Fruit fly (Drosophila melanogaster) whole organism, embryonic: ENCODE measurements around the gene Ldaf1.

Experiments
- B-H2 ChIP-seq: fragments of 200-800 bp; sonication (Bioruptor generic); optimal IDR thresholded peaks from 2 replicates; lab custom pipeline; 2018; ENCODE audit warnings: missing biosample characterization, mild to moderate bottlenecking, missing genetic modification characterization
- CG10431 ChIP-seq: fragments of 200-800 bp; sonication (Bioruptor generic); optimal IDR thresholded peaks from 3 replicates; lab custom pipeline; 2018; ENCODE audit warnings: missing biosample characterization, mild to moderate bottlenecking, missing genetic modification characterization
- CG11085 ChIP-seq: fragments of 200-800 bp; sonication (Bioruptor generic); IDR thresholded peaks from 2 replicates; pipeline ENCODE4 v1.3.6; 2022; ENCODE audit warnings: missing biosample characterization, missing genetic modification characterization
- CG12236 ChIP-seq: fragments of 200-800 bp; sonication (Bioruptor generic); optimal IDR thresholded peaks from 2 replicates; lab custom pipeline; 2016; ENCODE audit warnings: missing biosample characterization, missing genetic modification characterization
- CG13296 ChIP-seq: fragments of 200-800 bp; sonication (Bioruptor generic); optimal IDR thresholded peaks from 3 replicates; lab custom pipeline; 2018; ENCODE audit warnings: missing biosample characterization, mild to moderate bottlenecking, missing genetic modification characterization
- CG13424 ChIP-seq: fragments of 200-800 bp; sonication (Bioruptor generic); optimal IDR thresholded peaks from 2 replicates; lab custom pipeline; 2019; ENCODE audit warnings: missing biosample characterization, mild to moderate bottlenecking, missing genetic modification characterization, moderate library complexity
- CG1529 ChIP-seq: fragments of 200-800 bp; sonication (Bioruptor generic); optimal IDR thresholded peaks from 3 replicates; lab custom pipeline; 2018; ENCODE audit warnings: missing biosample characterization, missing genetic modification characterization
- CG17328 ChIP-seq: fragments of 200-800 bp; sonication (Bioruptor generic); IDR thresholded peaks from 2 replicates; pipeline ENCODE4 v1.3.6; 2022; ENCODE audit warnings: missing biosample characterization, missing genetic modification characterization
- CG17802 ChIP-seq: fragments of 200-800 bp; sonication (Bioruptor generic); optimal IDR thresholded peaks from 2 replicates; lab custom pipeline; 2018; ENCODE audit warnings: missing biosample characterization, mild to moderate bottlenecking, missing genetic modification characterization, moderate library complexity
- CG18011 ChIP-seq: fragments of 200-800 bp; sonication (Bioruptor generic); optimal IDR thresholded peaks from 2 replicates; lab custom pipeline; 2017; ENCODE audit warnings: missing biosample characterization, missing genetic modification characterization, mild to moderate bottlenecking, moderate library complexity, missing genotype
- CG18262 ChIP-seq: fragments of 200-800 bp; optimal IDR thresholded peaks from 3 replicates; lab custom pipeline; 2019; ENCODE audit warnings: missing biosample characterization, mild to moderate bottlenecking, missing genetic modification characterization, moderate library complexity
- CG2712 ChIP-seq: fragments of 200-800 bp; optimal IDR thresholded peaks from 3 replicates; lab custom pipeline; 2019; ENCODE audit warnings: missing biosample characterization, mild to moderate bottlenecking, missing genetic modification characterization, moderate library complexity
- CG4730 ChIP-seq: fragments of 200-800 bp; sonication (Bioruptor generic); IDR thresholded peaks from 2 replicates; pipeline ENCODE4 v1.3.6; 2022; ENCODE audit warnings: missing biosample characterization, missing genetic modification characterization
- CG7556 ChIP-seq: fragments of 200-800 bp; sonication (Bioruptor generic); optimal IDR thresholded peaks from 2 replicates; lab custom pipeline; 2017; ENCODE audit warnings: missing biosample characterization, mild to moderate bottlenecking, missing genetic modification characterization
- Drgx ChIP-seq: fragments of 200-800 bp; sonication (Bioruptor generic); IDR thresholded peaks from 2 replicates; pipeline ENCODE4 v1.3.6; 2022; ENCODE audit warnings: missing biosample characterization, missing genetic modification characterization
- Fer3 ChIP-seq: fragments of 200-800 bp; sonication (Bioruptor generic); optimal IDR thresholded peaks from 2 replicates; lab custom pipeline; 2018; ENCODE audit warnings: missing biosample characterization, mild to moderate bottlenecking, missing genetic modification characterization, moderate library complexity
- GATAe ChIP-seq: fragments of 200-800 bp; sonication (Bioruptor generic); conservative IDR thresholded peaks from 2 replicates; pipeline ENCODE4 v1.3.6; 2022; ENCODE audit warnings: missing biosample characterization, missing genetic modification characterization
- HLHmδ ChIP-seq: fragments of 200-800 bp; sonication (Bioruptor generic); optimal IDR thresholded peaks from 2 replicates; lab custom pipeline; 2018; ENCODE audit warnings: missing biosample characterization, mild to moderate bottlenecking, missing genetic modification characterization, moderate library complexity
- HmgD ChIP-seq: fragments of 200-800 bp; sonication (Bioruptor generic); optimal IDR thresholded peaks from 3 replicates; lab custom pipeline; 2016; ENCODE audit warnings: missing biosample characterization, missing genetic modification characterization
- Hsf ChIP-seq: fragments of 200-800 bp; sonication (Bioruptor generic); optimal IDR thresholded peaks from 3 replicates; lab custom pipeline; 2016; ENCODE audit warnings: missing biosample characterization, missing genetic modification characterization
- Lhr ChIP-seq: fragments of 200-800 bp; sonication (Bioruptor generic); optimal IDR thresholded peaks from 3 replicates; lab custom pipeline; 2017; ENCODE audit warnings: mild to moderate bottlenecking, missing biosample characterization, missing genetic modification reagents, missing genetic modification characterization
- MESR4 ChIP-seq: fragments of 200-800 bp; sonication (Bioruptor generic); optimal IDR thresholded peaks from 2 replicates; lab custom pipeline; 2018; ENCODE audit warnings: missing biosample characterization, mild to moderate bottlenecking, missing genetic modification characterization, moderate library complexity
- Max ChIP-seq: fragments of 200-800 bp; sonication (Bioruptor generic); optimal IDR thresholded peaks from 2 replicates; lab custom pipeline; 2016; ENCODE audit warnings: missing biosample characterization, mild to moderate bottlenecking, missing genetic modification characterization
- Mes4 ChIP-seq: fragments of 200-800 bp; sonication (Bioruptor generic); optimal IDR thresholded peaks from 2 replicates; lab custom pipeline; 2016; ENCODE audit warnings: missing biosample characterization, missing genetic modification characterization
- NfI ChIP-seq: fragments of 200-800 bp; sonication (Bioruptor generic); optimal IDR thresholded peaks from 3 replicates; lab custom pipeline; 2018; ENCODE audit warnings: missing biosample characterization, mild to moderate bottlenecking, missing genetic modification characterization, moderate library complexity
- Oaz ChIP-seq: fragments of 200-800 bp; sonication (Bioruptor generic); IDR thresholded peaks from 2 replicates; pipeline ENCODE4 v1.3.6; 2022; ENCODE audit warnings: missing biosample characterization, missing genetic modification characterization
- Stat92E ChIP-seq, 3 experiments: fragments of >200 bp in 2 of 3; fragments of 200-800 bp in 1 of 3; sonication (Bioruptor generic) in 1 of 3; optimal IDR thresholded peaks; 2 replicates each; lab custom pipeline; 2017 to 2019; ENCODE audit warnings: missing biosample characterization in 3 of 3, missing genetic modification characterization in 3 of 3, mild to moderate bottlenecking in 1 of 3, moderate library complexity in 1 of 3
- Vsx1 ChIP-seq: fragments of 200-800 bp; sonication (Bioruptor generic); optimal IDR thresholded peaks from 2 replicates; lab custom pipeline; 2017; ENCODE audit warnings: missing biosample characterization, mild to moderate bottlenecking, missing genetic modification characterization, missing genetic modification reagents
- ab ChIP-seq: fragments of 200-800 bp; sonication (Bioruptor generic); optimal IDR thresholded peaks from 2 replicates; lab custom pipeline; 2016; ENCODE audit warnings: missing biosample characterization, missing genetic modification characterization
- ash1 ChIP-seq: fragments of 200-800 bp; sonication (Bioruptor generic); optimal IDR thresholded peaks from 2 replicates; lab custom pipeline; 2018; ENCODE audit warnings: missing biosample characterization, mild to moderate bottlenecking, missing genetic modification characterization
- croc ChIP-seq: fragments of 200-800 bp; sonication (Bioruptor generic); conservative IDR thresholded peaks from 3 replicates; pipeline ENCODE4 v1.3.6; 2022; ENCODE audit warnings: missing biosample characterization, missing genetic modification characterization
- crp ChIP-seq, 2 experiments: fragments of 200-800 bp; sonication (Bioruptor generic); optimal IDR thresholded peaks; 2 replicates in 1 of 2; 3 replicates in 1 of 2; lab custom pipeline; 2017; ENCODE audit warnings: missing biosample characterization in 2 of 2, missing genetic modification characterization in 2 of 2, mild to moderate bottlenecking in 1 of 2, moderate library complexity in 1 of 2
- fd3F ChIP-seq: fragments of 200-800 bp; sonication (Bioruptor generic); optimal IDR thresholded peaks from 2 replicates; lab custom pipeline; 2018; ENCODE audit warnings: missing biosample characterization, mild to moderate bottlenecking, missing genetic modification characterization, moderate library complexity
- grau ChIP-seq: fragments of 200-800 bp; optimal IDR thresholded peaks from 3 replicates; lab custom pipeline; 2019; ENCODE audit warnings: missing biosample characterization, mild to moderate bottlenecking, missing genetic modification characterization, moderate library complexity
- gsb ChIP-seq: fragments of 200-800 bp; sonication (Bioruptor generic); IDR thresholded peaks from 2 replicates; pipeline ENCODE4 v1.3.6; 2022; ENCODE audit warnings: missing biosample characterization, missing genetic modification characterization
- her ChIP-seq: fragments of 200-800 bp; sonication (Bioruptor generic); optimal IDR thresholded peaks from 2 replicates; lab custom pipeline; 2016; ENCODE audit warnings: missing biosample characterization, missing genetic modification characterization
- kay ChIP-seq: fragments of 200-800 bp; sonication (Bioruptor generic); optimal IDR thresholded peaks from 2 replicates; lab custom pipeline; 2016; ENCODE audit warnings: missing biosample characterization, missing genetic modification characterization
- luna ChIP-seq: fragments of 200-800 bp; sonication (Bioruptor generic); optimal IDR thresholded peaks from 2 replicates; lab custom pipeline; 2016; ENCODE audit warnings: missing biosample characterization, missing genetic modification characterization
- mirr ChIP-seq: fragments of 200-800 bp; sonication (Bioruptor generic); optimal IDR thresholded peaks from 3 replicates; lab custom pipeline; 2018; ENCODE audit warnings: missing biosample characterization, mild to moderate bottlenecking, missing genetic modification characterization
- odd ChIP-seq: fragments of 200-800 bp; sonication (Bioruptor generic); optimal IDR thresholded peaks from 2 replicates; lab custom pipeline; 2017; ENCODE audit warnings: missing biosample characterization, mild to moderate bottlenecking, missing genetic modification characterization
- pb ChIP-seq: fragments of 200-800 bp; sonication (Bioruptor generic); optimal IDR thresholded peaks from 3 replicates; lab custom pipeline; 2016; ENCODE audit warnings: missing biosample characterization, missing genetic modification characterization
- phol ChIP-seq: fragments of 200-800 bp; sonication (Bioruptor generic); optimal IDR thresholded peaks from 3 replicates; lab custom pipeline; 2018; ENCODE audit warnings: missing biosample characterization, mild to moderate bottlenecking, missing genetic modification characterization, moderate library complexity
- prd ChIP-seq, 3 experiments: fragments of >200 bp in 2 of 3; fragments of 200-800 bp in 1 of 3; sonication (Bioruptor generic) in 1 of 3; optimal IDR thresholded peaks in 2 of 3; IDR thresholded peaks in 1 of 3; 2 replicates in 2 of 3; 3 replicates in 1 of 3; pipeline versions ENCODE4 v1.3.6 to Lab custom; 2017 to 2022; ENCODE audit warnings: missing biosample characterization in 1 of 3, missing genetic modification characterization in 1 of 3
- pzg ChIP-seq: fragments of 200-800 bp; sonication (Bioruptor generic); optimal IDR thresholded peaks from 3 replicates; lab custom pipeline; 2018; ENCODE audit warnings: missing biosample characterization, mild to moderate bottlenecking, missing genetic modification characterization, moderate library complexity
- ranshi ChIP-seq: fragments of 200-800 bp; sonication (Bioruptor generic); IDR thresholded peaks from 2 replicates; pipeline ENCODE4 v1.3.6; 2022; ENCODE audit warnings: missing biosample characterization, missing genetic modification characterization
- rib ChIP-seq: fragments of 200-800 bp; sonication (Bioruptor generic); IDR thresholded peaks from 2 replicates; pipeline ENCODE4 v1.3.6; 2022; ENCODE audit warnings: missing biosample characterization, missing genetic modification characterization
- ro ChIP-seq: fragments of 200-800 bp; sonication (Bioruptor generic); IDR thresholded peaks from 2 replicates; pipeline ENCODE4 v1.3.6; 2022; ENCODE audit warnings: missing biosample characterization, missing genetic modification characterization
- sens ChIP-seq: fragments of 200-800 bp; sonication (Bioruptor generic); peaks from one replicate; lab custom pipeline; 2016; ENCODE audit warnings: missing biosample characterization, missing genetic modification characterization
- slbo ChIP-seq: fragments of 200-800 bp; sonication (Bioruptor generic); IDR thresholded peaks from 2 replicates; pipeline ENCODE4 v1.3.6; 2022; ENCODE audit warnings: missing biosample characterization, missing genetic modification characterization

The Ldaf1 gene

DNA sequence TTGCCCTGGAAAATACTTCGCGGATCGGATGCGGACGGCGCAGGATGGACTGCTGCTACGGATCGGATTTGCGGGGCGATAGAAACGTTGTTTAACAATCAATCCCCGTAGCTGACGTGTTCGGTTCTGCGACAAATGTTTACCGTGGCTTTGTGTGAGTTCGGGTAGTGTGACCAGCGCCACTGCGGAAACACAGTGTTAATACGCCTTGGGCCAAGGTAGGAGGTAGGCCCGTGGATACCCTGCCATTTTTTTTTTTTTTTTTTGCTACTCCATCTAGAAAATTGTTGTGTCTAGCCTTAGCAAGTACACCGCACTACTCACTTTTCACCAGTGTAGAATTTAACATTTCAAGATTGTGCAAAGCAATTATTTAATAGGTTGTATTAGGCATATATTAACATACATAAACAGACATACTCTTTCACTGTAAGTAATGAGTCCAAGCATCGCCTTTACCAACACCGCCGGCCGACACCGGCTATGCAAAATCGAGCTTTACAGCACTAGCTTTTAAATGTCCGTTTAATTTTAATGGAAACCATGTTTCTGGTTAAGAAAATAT is 40.0 kb downstream of the Ldaf1 start, which contains the start of gene deltaCOP (continued):
- TF ChIP-seq ro (peak; percentile 31; the same call in 1 of the 2 replicates), HmgD (peak; percentile 92), ranshi (GFP tag; lab: Robert Waterston, UW) (peak; percentile 70; the same call in 1 of the 2 replicates), CG17328 (peak; percentile 70), gsb (GFP tag; lab: Robert Waterston, UW) (peak; percentile 61), slbo (peak; percentile 91), CG11085 (GFP tag; lab: Robert Waterston, UW) (peak; percentile 71), sens (GFP tag; lab: Kevin White, UChicago) (peak; percentile 98), CG13424 (peak; percentile 70), fd3F (GFP tag; lab: Kevin White, UChicago) (peak; percentile 62), GATAe (GFP tag; lab: Robert Waterston, UW) (no peak; the same call in 1 of the 2 replicates), Lhr (GFP tag; lab: Kevin White, UChicago) (peak; percentile 30), crp (GFP tag; optimal IDR thresholded peaks at IDR 0.05; lab: Kevin White, UChicago) (peak in 1 of 2 experiments; percentile 35), prd (optimal IDR thresholded peaks at IDR 0.05; lab: Kevin White, UChicago) (no peak), prd (GFP tag; IDR thresholded peaks at IDR 0.05; lab: Robert Waterston, UW) (peak; percentile 90), odd (GFP tag; lab: Kevin White, UChicago) (no peak), CG17802 (tag; lab: Kevin White, UChicago) (no peak), Vsx1 (GFP tag; lab: Kevin White, UChicago) (no peak), pb (GFP tag; lab: Kevin White, UChicago) (peak; percentile 82), CG1529 (GFP tag; lab: Kevin White, UChicago) (no peak), HLHmδ (no peak), CG13296 (GFP tag; lab: Kevin White, UChicago) (peak; percentile 72), phol (tag; lab: Kevin White, UChicago) (peak; percentile 84), kay (peak; percentile 78), CG2712 (tag; lab: Kevin White, UChicago) (peak; percentile 74), croc (GFP tag; lab: Robert Waterston, UW) (peak; percentile 71), Mes4 (GFP tag; lab: Kevin White, UChicago) (peak; percentile 84), rib (peak; percentile 75), luna (peak; percentile 89), Oaz (GFP tag; lab: Robert Waterston, UW) (peak; percentile 62), Hsf (GFP tag; lab: Kevin White, UChicago) (peak; percentile 92), MESR4 (peak; percentile 76), CG7556 (GFP tag; lab: Kevin White, UChicago) (peak; percentile 77), NfI (GFP tag; lab: Kevin White, UChicago) (peak; percentile 79), Max (GFP tag; lab: Kevin White, UChicago) (peak; percentile 88), CG18262 (tag; lab: Kevin White, UChicago) (peak; percentile 76), Drgx (GFP tag; lab: Robert Waterston, UW) (peak; percentile 77), mirr (no peak), CG4730 (GFP tag; lab: Robert Waterston, UW) (peak; percentile 69), Stat92E (GFP tag; optimal IDR thresholded peaks at IDR 0.05; lab: Kevin White, UChicago) (no peak), grau (peak; percentile 83), CG18011 (GFP tag; lab: Kevin White, UChicago) (peak; percentile 55), Fer3 (peak; percentile 64), B-H2 (GFP tag; lab: Kevin White, UChicago) (peak; percentile 61), ab (GFP tag; lab: Kevin White, UChicago) (no peak), CG12236 (GFP tag; lab: Kevin White, UChicago) (peak; percentile 72), pzg (GFP tag; lab: Kevin White, UChicago) (peak; percentile 39), CG10431 (GFP tag; lab: Kevin White, UChicago) (no peak), ash1 (no peak), her (GFP tag; lab: Kevin White, UChicago) (peak; percentile 82)
